In genomic region chr3R:22634549-22635410, dm6 we compare ENCODE assay signal across 2 fruit fly cellular contexts.
TF ChIP-seq lines count a peak whose summit lies in the region.

No protein-coding gene starts in this region.

- TF ChIP-seq CTCF in whole organism, embryonic (GFP tag; optimal IDR thresholded peaks at IDR 0.05; lab: Kevin White, UChicago), result no peak

TF ChIP-seq in whole organism, embryonic, 481 proteins besides CTCF, POLR2A, EP300 and RAD21 (continues in another document):
- TF ChIP-seq CG9609 (GFP tag; optimal IDR thresholded peaks at IDR 0.05; lab: Kevin White, UChicago) (no peak), Opbp (GFP tag; IDR thresholded peaks at IDR 0.05; lab: Robert Waterston, UW; ENCODE audit: partially characterized antibody) (no peak), CG11456 (GFP tag; IDR thresholded peaks at IDR 0.05; lab: Robert Waterston, UW) (no peak), CG11695 (GFP tag; IDR thresholded peaks at IDR 0.05; lab: Robert Waterston, UW) (0 out of 3 replicates have a peak, but pooled peaks have one; percentile 25), dmrt11E (tag; optimal IDR thresholded peaks at IDR 0.05; lab: Kevin White, UChicago) (peak; percentile 23), CG4617 (GFP tag; optimal IDR thresholded peaks at IDR 0.05; lab: Kevin White, UChicago; ENCODE audit: borderline replicate concordance) (no peak), CG14710 (tag; optimal IDR thresholded peaks at IDR 0.05; lab: Kevin White, UChicago) (peak; percentile 43), CG2712 (tag; optimal IDR thresholded peaks at IDR 0.05; lab: Kevin White, UChicago) (peak; percentile 14), CG5180 (GFP tag; optimal IDR thresholded peaks at IDR 0.05; lab: Kevin White, UChicago) (peak; percentile 22), CG6813 (GFP tag; optimal IDR thresholded peaks at IDR 0.05; lab: Kevin White, UChicago) (peak; percentile 58), wek (GFP tag; optimal IDR thresholded peaks at IDR 0.05; lab: Kevin White, UChicago) (peak; percentile 25), Hmr (GFP tag; optimal IDR thresholded peaks at IDR 0.05; lab: Kevin White, UChicago) (peak; percentile 13), CG12299 (tag; optimal IDR thresholded peaks at IDR 0.05; lab: Kevin White, UChicago) (no peak), CG12104 (GFP tag; optimal IDR thresholded peaks at IDR 0.05; lab: Kevin White, UChicago) (peak; percentile 15), slou (GFP tag; optimal IDR thresholded peaks at IDR 0.05; lab: Kevin White, UChicago) (no peak), bowl (GFP tag; IDR thresholded peaks at IDR 0.05; lab: Robert Waterston, UW) (no peak), Blimp-1 (GFP tag; optimal IDR thresholded peaks at IDR 0.05; lab: Kevin White, UChicago) (peak; percentile 35), CG7372 (GFP tag; IDR thresholded peaks at IDR 0.05; lab: Robert Waterston, UW) (no peak), trem (tag; optimal IDR thresholded peaks at IDR 0.05; lab: Kevin White, UChicago) (peak; percentile 33), CG10979 (tag; optimal IDR thresholded peaks at IDR 0.05; lab: Kevin White, UChicago) (peak; percentile 20), NC2α (GFP tag; optimal IDR thresholded peaks at IDR 0.05; lab: Kevin White, UChicago) (no peak), CG6765 (GFP tag; optimal IDR thresholded peaks at IDR 0.05; lab: Kevin White, UChicago) (no peak), CG2678 (tag; optimal IDR thresholded peaks at IDR 0.05; lab: Kevin White, UChicago) (peak; percentile 50), Asciz (GFP tag; optimal IDR thresholded peaks at IDR 0.05; lab: Kevin White, UChicago) (peak; percentile 55), CG14441 (GFP tag; IDR thresholded peaks at IDR 0.05; lab: Robert Waterston, UW) (no peak), D19A (tag; optimal IDR thresholded peaks at IDR 0.05; lab: Kevin White, UChicago) (peak; percentile 4), Spps (tag; optimal IDR thresholded peaks at IDR 0.05; lab: Kevin White, UChicago) (peak; percentile 40), ind (GFP tag; optimal IDR thresholded peaks at IDR 0.05; lab: Kevin White, UChicago) (no peak), Sox100B (GFP tag; optimal IDR thresholded peaks at IDR 0.05; lab: Kevin White, UChicago) (peak; percentile 44), CG1233 (GFP tag; optimal IDR thresholded peaks at IDR 0.05; lab: Kevin White, UChicago) (peak; percentile 23), dmrt99B (tag; optimal IDR thresholded peaks at IDR 0.05; lab: Kevin White, UChicago) (peak; percentile 16), ATbp (GFP tag; optimal IDR thresholded peaks at IDR 0.05; lab: Kevin White, UChicago) (peak; percentile 15), CG15073 (GFP tag; optimal IDR thresholded peaks at IDR 0.05; lab: Kevin White, UChicago) (no peak), CG15696 (tag; optimal IDR thresholded peaks at IDR 0.05; lab: Kevin White, UChicago) (peak; percentile 79), CG10565 (GFP tag; optimal IDR thresholded peaks at IDR 0.05; lab: Kevin White, UChicago) (no peak), Dip2 (GFP tag; IDR thresholded peaks at IDR 0.05; lab: Robert Waterston, UW) (0 out of 2 replicates have a peak, but pooled peaks have one; percentile 7), lab (GFP tag; optimal IDR thresholded peaks at IDR 0.05; lab: Kevin White, UChicago) (peak; percentile 49), Hand (GFP tag; optimal IDR thresholded peaks at IDR 0.05; lab: Kevin White, UChicago) (no peak), TFAM (GFP tag; optimal IDR thresholded peaks at IDR 0.05; lab: Kevin White, UChicago) (no peak), CG1603 (tag; optimal IDR thresholded peaks at IDR 0.05; lab: Kevin White, UChicago) (peak; percentile 6), Fer1 (GFP tag; optimal IDR thresholded peaks at IDR 0.05; lab: Kevin White, UChicago) (no peak), danr (GFP tag; IDR thresholded peaks at IDR 0.05; lab: Robert Waterston, UW) (no peak), CG3407 (GFP tag; optimal IDR thresholded peaks at IDR 0.05; lab: Kevin White, UChicago) (no peak), sqz (GFP tag; optimal IDR thresholded peaks at IDR 0.05; lab: Kevin White, UChicago) (peak; percentile 23), exex (tag; optimal IDR thresholded peaks at IDR 0.05; lab: Kevin White, UChicago) (peak; percentile 18), Scr (GFP tag; IDR thresholded peaks at IDR 0.05; lab: Robert Waterston, UW; ENCODE audit: partially characterized antibody) (no peak)

TF ChIP-seq in whole organism, prepupa, 60 proteins besides CTCF, POLR2A, EP300 and RAD21:
- peak; percentile 76 for TF ChIP-seq fkh (GFP tag; optimal IDR thresholded peaks at IDR 0.05; lab: Kevin White, UChicago)
- peak in 1 of 2 experiments; percentile 81 for TF ChIP-seq ss (GFP tag; optimal IDR thresholded peaks at IDR 0.05; lab: Kevin White, UChicago)
- TF ChIP-seq Eip78C (GFP tag; lab: Kevin White, UChicago), result peak; percentile 37
- no peak for TF ChIP-seq CG10669 (GFP tag; optimal IDR thresholded peaks at IDR 0.05; lab: Kevin White, UChicago)
- no peak for TF ChIP-seq CG8632 (GFP tag; optimal IDR thresholded peaks at IDR 0.05; lab: Kevin White, UChicago)

Comparison
In these comparisons a context has a peak if more than half of its experiments do, and no peak if none do; other contexts are left out.
1. Of the 7 proteins assayed by ChIP-seq in both whole organism, embryonic and whole organism, prepupa: peak only in whole organism, embryonic: Blimp-1; only in whole organism, prepupa: none; in both: none; in neither: 6.